Comparison of ENCODE assay signal across 1 worm cellular context in the genomic region with DNA sequence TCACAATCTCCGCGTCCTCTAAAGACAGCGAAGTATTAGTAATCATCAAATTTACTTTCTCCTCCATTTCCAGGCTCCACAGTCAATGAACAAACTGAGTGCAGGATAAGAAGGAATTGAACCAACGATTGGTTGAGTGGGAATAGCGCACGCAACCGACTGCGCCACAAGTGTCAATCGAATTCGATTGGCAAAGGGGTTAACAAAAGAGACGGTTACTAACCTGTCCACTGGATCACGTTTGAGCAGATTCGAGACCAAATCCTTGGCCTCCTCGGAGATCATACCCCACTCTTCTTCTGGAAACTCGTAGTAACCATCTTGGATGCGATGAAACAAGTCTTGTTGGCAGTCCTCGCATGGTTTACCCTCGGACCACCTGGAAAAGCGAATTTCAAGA.
A peak's percentile ranks its signal among the peaks of the same experiment; 100 is the strongest.
TF ChIP-seq lines count a peak whose summit lies in the region.

No protein-coding gene starts in this region.

TF ChIP-seq in whole organism, L4 larva, 104 proteins besides CTCF, POLR2A, EP300 and RAD21 (continued from another document):
- no peak for TF ChIP-seq F10B5.3 (tag; optimal IDR thresholded peaks at IDR 0.05; lab: Kevin White, UChicago)
- TF ChIP-seq lim-7 (GFP tag; IDR thresholded peaks at IDR 0.05; lab: Robert Waterston, UW) = 0 out of 2 replicates have a peak, but pooled peaks have one; percentile 55
- peak; percentile 23 for TF ChIP-seq F49E8.2 (tag; optimal IDR thresholded peaks at IDR 0.05; lab: Kevin White, UChicago; ENCODE audit: borderline replicate concordance)
- TF ChIP-seq gei-8 (GFP tag; optimal IDR thresholded peaks at IDR 0.05; lab: Kevin White, UChicago) = no peak
- TF ChIP-seq aha-1 (tag; lab: Kevin White, UChicago) = peak; percentile 99
- TF ChIP-seq dmd-6 (GFP tag; IDR thresholded peaks at IDR 0.05; lab: Robert Waterston, UW) = no peak
- peak; percentile 50 for TF ChIP-seq egl-43 (GFP tag; IDR thresholded peaks at IDR 0.05; lab: Robert Waterston, UW)
- TF ChIP-seq dmd-9 (GFP tag; IDR thresholded peaks at IDR 0.05; lab: Robert Waterston, UW) = no peak
- peak; percentile 75; the same call in 1 of the 2 replicates for TF ChIP-seq Y75B8A.6 (GFP tag; IDR thresholded peaks at IDR 0.05; lab: Robert Waterston, UW)
- no peak for TF ChIP-seq nhr-102 (tag; optimal IDR thresholded peaks at IDR 0.05; lab: Kevin White, UChicago)
- no peak for TF ChIP-seq daf-12 (tag; optimal IDR thresholded peaks at IDR 0.05; lab: Kevin White, UChicago)
- no peak for TF ChIP-seq mxl-3 (GFP tag; optimal IDR thresholded peaks at IDR 0.05; lab: Kevin White, UChicago)
- TF ChIP-seq snpc-1.2 (GFP tag; IDR thresholded peaks at IDR 0.05; lab: Robert Waterston, UW) = peak; percentile 64; the same call in 1 of the 2 replicates
- TF ChIP-seq F37D6.2 (tag; optimal IDR thresholded peaks at IDR 0.05; lab: Kevin White, UChicago) = no peak
- TF ChIP-seq ctbp-1 (GFP tag; IDR thresholded peaks at IDR 0.05; lab: Robert Waterston, UW) = peak; percentile 36; the same call in 1 of the 2 replicates
- peak; percentile 15; the same call in 1 of the 2 replicates for TF ChIP-seq lin-1 (GFP tag; IDR thresholded peaks at IDR 0.05; lab: Robert Waterston, UW)
- peak; percentile 42; the same call in 1 of the 2 replicates for TF ChIP-seq lin-38 (GFP tag; IDR thresholded peaks at IDR 0.05; lab: Robert Waterston, UW)
